Worm (Caenorhabditis elegans) whole organism, early embryonic: Measurements from ENCODE around the gene vpat-1.
A peak's percentile ranks its signal among the peaks of the same experiment; 100 is the strongest.

ENCODE experiments used
- B0310.2 ChIP-seq: sonication (generic microtip); optimal IDR thresholded peaks from 2 replicates; lab custom pipeline; 2016; ENCODE audit warnings: mild to moderate bottlenecking, missing genetic modification characterization, missing compliant biosample characterization
- F13C5.2 ChIP-seq: sonication (generic microtip); optimal IDR thresholded peaks from 2 replicates; lab custom pipeline; 2017; ENCODE audit warnings: mild to moderate bottlenecking, missing genetic modification characterization, inconsistent platforms, missing compliant biosample characterization
- aly-1 ChIP-seq: sonication (generic microtip); optimal IDR thresholded peaks from 2 replicates; lab custom pipeline; 2016; ENCODE audit warnings: missing genetic modification characterization, missing compliant biosample characterization
- ama-1 ChIP-seq: fragments of 150-350 bp; optimal IDR thresholded peaks from 2 replicates; lab custom pipeline; 2014
- ceh-13 ChIP-seq: fragments of 200-800 bp; sonication (Bioruptor generic); optimal IDR thresholded peaks from 2 replicates; lab custom pipeline; 2018; ENCODE audit warnings: mild to moderate bottlenecking, missing genetic modification characterization, missing compliant biosample characterization
- ceh-36 ChIP-seq: sonication (generic microtip); optimal IDR thresholded peaks from 2 replicates; lab custom pipeline; 2016; ENCODE audit warnings: missing genetic modification characterization, inconsistent platforms, missing compliant biosample characterization
- ets-7 ChIP-seq: sonication (generic microtip); optimal IDR thresholded peaks from 2 replicates; lab custom pipeline; 2016; ENCODE audit warnings: missing genotype, missing genetic modification characterization, missing compliant biosample characterization
- flt-1 ChIP-seq: fragments of 200-800 bp; sonication (Bioruptor generic); IDR thresholded peaks from 2 replicates; pipeline ENCODE4 v1.3.6; 2022; ENCODE audit warnings: missing genetic modification characterization, missing compliant biosample characterization
- hmbx-1 ChIP-seq: sonication (generic microtip); optimal IDR thresholded peaks from 2 replicates; lab custom pipeline; 2016; ENCODE audit warnings: mild to moderate bottlenecking, missing genetic modification characterization, missing compliant biosample characterization
- hmg-4 ChIP-seq: fragments of 200-800 bp; sonication (Bioruptor generic); optimal IDR thresholded peaks from 2 replicates; lab custom pipeline; 2018; ENCODE audit warnings: mild to moderate bottlenecking, missing genetic modification characterization, missing compliant biosample characterization
- hnd-1 ChIP-seq: sonication (generic microtip); optimal IDR thresholded peaks from 2 replicates; lab custom pipeline; 2016; ENCODE audit warnings: missing genetic modification characterization, missing compliant biosample characterization
- pes-1 ChIP-seq: fragments of 200-800 bp; sonication (Bioruptor generic); IDR thresholded peaks from 2 replicates; pipeline ENCODE4 v1.3.6; 2022; ENCODE audit warnings: missing genetic modification reagents, missing genetic modification characterization, missing compliant biosample characterization
- scrt-1 ChIP-seq: fragments of 200-800 bp; sonication (Bioruptor generic); IDR thresholded peaks from 2 replicates; pipeline ENCODE4 v1.3.6; 2022; ENCODE audit warnings: missing genetic modification characterization, missing compliant biosample characterization
- sea-1 ChIP-seq: fragments of 200-800 bp; sonication (Bioruptor generic); conservative IDR thresholded peaks from 2 replicates; pipeline ENCODE4 v1.3.6; 2022; ENCODE audit warnings: missing genetic modification characterization, missing compliant biosample characterization
- tbx-11 ChIP-seq: fragments of 200-800 bp; sonication (Bioruptor generic); IDR thresholded peaks from 2 replicates; pipeline ENCODE4 v1.3.6; 2022; ENCODE audit warnings: missing genetic modification characterization, missing compliant biosample characterization
- tbx-37 ChIP-seq: fragments of 200-800 bp; sonication (Bioruptor generic); conservative IDR thresholded peaks from 2 replicates; pipeline ENCODE4 v1.3.6; 2022; ENCODE audit warnings: missing genetic modification reagents, missing genetic modification characterization, missing compliant biosample characterization
- tra-4 ChIP-seq: sonication (generic microtip); optimal IDR thresholded peaks from 2 replicates; lab custom pipeline; 2017; ENCODE audit warnings: missing genetic modification characterization, missing compliant biosample characterization

The vpat-1 gene

ce11 chrX:1046156-1046831, at the start of gene vpat-1:
TSS of gene vpat-1 (minus strand) at chrX:1046206.
- TF ChIP-seq flt-1 (GFP tag; lab: Robert Waterston, UW) (no peak), hnd-1 (tag; lab: Kevin White, UChicago) (no peak), ceh-36 (no peak)

DNA sequence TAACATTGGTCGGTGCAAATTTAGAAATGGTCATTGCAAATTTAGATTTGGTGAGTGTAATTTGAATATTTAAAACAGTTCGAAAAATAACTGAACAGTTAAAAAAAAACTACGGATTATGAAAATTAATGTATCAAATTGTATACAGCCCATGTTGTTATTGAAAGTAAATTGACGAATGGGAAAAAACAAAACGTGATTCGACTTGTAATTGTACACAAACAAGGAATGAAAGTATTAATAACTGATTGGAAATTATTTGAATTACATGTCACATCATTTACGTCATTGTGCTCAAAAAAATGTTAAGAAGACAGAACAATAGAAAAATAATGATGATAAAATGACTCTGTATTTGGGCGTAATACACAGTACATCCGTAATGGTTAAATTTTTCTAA, 48.3 kb upstream of the vpat-1 start:
- TF ChIP-seq pes-1 (no peak), F13C5.2 (tag; lab: Kevin White, UChicago) (no peak), ceh-36 (no peak), B0310.2 (no peak), tra-4 (no peak), hnd-1 (tag; lab: Kevin White, UChicago) (no peak), ama-1 (lab: Kevin White, UChicago) (no peak), flt-1 (GFP tag; lab: Robert Waterston, UW) (no peak), sea-1 (GFP tag; lab: Robert Waterston, UW) (no peak), scrt-1 (GFP tag; lab: Robert Waterston, UW) (no peak), ceh-13 (GFP tag; lab: Kevin White, UChicago) (no peak), hmg-4 (GFP tag; lab: Kevin White, UChicago) (no peak), ets-7 (tag; lab: Kevin White, UChicago) (no peak), hmbx-1 (no peak), tbx-37 (no peak)

DNA sequence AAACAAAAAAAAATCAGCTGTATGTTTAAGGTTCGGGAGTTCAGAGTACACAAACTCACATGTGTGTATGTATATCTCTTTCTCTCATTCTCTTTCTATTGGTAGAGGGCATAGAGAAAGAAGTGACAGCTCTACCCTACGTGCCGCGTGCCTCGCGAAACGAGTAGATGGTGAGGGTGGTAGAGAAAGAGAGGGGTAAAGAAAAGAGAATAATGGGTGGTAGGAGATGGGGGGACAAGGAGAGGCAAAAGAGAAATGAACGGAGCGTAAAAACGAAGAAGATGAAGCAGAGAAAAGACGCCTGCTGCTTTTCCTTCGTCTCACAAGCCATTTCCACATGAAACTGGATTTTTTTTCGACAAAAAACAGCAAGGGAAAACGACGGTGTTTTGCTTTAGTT, 47.1 kb upstream of the vpat-1 start:
- TF ChIP-seq sea-1 (GFP tag; lab: Robert Waterston, UW): 0 out of 2 replicates have a peak, but pooled peaks have one; percentile 38
- TF ChIP-seq F13C5.2 (tag; lab: Kevin White, UChicago): peak; percentile 91
- peak; percentile 9 for TF ChIP-seq hnd-1 (tag; lab: Kevin White, UChicago)
- TF ChIP-seq hmg-4 (GFP tag; lab: Kevin White, UChicago): peak; percentile 91
- TF ChIP-seq scrt-1 (GFP tag; lab: Robert Waterston, UW): no peak
- TF ChIP-seq flt-1 (GFP tag; lab: Robert Waterston, UW): 0 out of 2 replicates have a peak, but pooled peaks have one; percentile 13

- no peak for TF ChIP-seq scrt-1 (GFP tag; lab: Robert Waterston, UW)
Observed at ce11 chrX:1089676-1090075, 43.7 kb upstream of the vpat-1 start.

ce11 chrX:1089133-1089532, 43.1 kb upstream of the vpat-1 start:
- TF ChIP-seq sea-1 (GFP tag; lab: Robert Waterston, UW) (no peak), tra-4 (no peak), ceh-36 (no peak), tbx-37 (no peak), hnd-1 (tag; lab: Kevin White, UChicago) (no peak), F13C5.2 (tag; lab: Kevin White, UChicago) (no peak), ama-1 (lab: Kevin White, UChicago) (no peak), hmbx-1 (no peak), scrt-1 (GFP tag; lab: Robert Waterston, UW) (no peak), ets-7 (tag; lab: Kevin White, UChicago) (no peak)

ce11 chrX:1088048-1088447, 42.0 kb upstream of the vpat-1 start, which contains the start of gene rei-2:
TSS of gene rei-2 (minus strand) at chrX:1088148.
- TF ChIP-seq tbx-11 (GFP tag; lab: Robert Waterston, UW) (no peak), ets-7 (tag; lab: Kevin White, UChicago) (no peak), tbx-37 (no peak), hmbx-1 (no peak), ceh-36 (no peak), ceh-13 (GFP tag; lab: Kevin White, UChicago) (no peak), B0310.2 (no peak), flt-1 (GFP tag; lab: Robert Waterston, UW) (no peak), scrt-1 (GFP tag; lab: Robert Waterston, UW) (no peak), tra-4 (no peak), hmg-4 (GFP tag; lab: Kevin White, UChicago) (no peak), sea-1 (GFP tag; lab: Robert Waterston, UW) (no peak), pes-1 (no peak)

- no peak for TF ChIP-seq hmg-4 (GFP tag; lab: Kevin White, UChicago)
- no peak for TF ChIP-seq sea-1 (GFP tag; lab: Robert Waterston, UW)
- no peak for TF ChIP-seq tbx-11 (GFP tag; lab: Robert Waterston, UW)
- TF ChIP-seq tbx-37: no peak
- no peak for TF ChIP-seq hmbx-1
- TF ChIP-seq pes-1: no peak
- TF ChIP-seq tra-4: no peak
- no peak for TF ChIP-seq scrt-1 (GFP tag; lab: Robert Waterston, UW)
- TF ChIP-seq hnd-1 (tag; lab: Kevin White, UChicago): no peak
- TF ChIP-seq ceh-36: no peak
- TF ChIP-seq flt-1 (GFP tag; lab: Robert Waterston, UW): no peak
- TF ChIP-seq ceh-13 (GFP tag; lab: Kevin White, UChicago): no peak
- TF ChIP-seq aly-1: no peak
- TF ChIP-seq ama-1 (lab: Kevin White, UChicago): no peak
- TF ChIP-seq F13C5.2 (tag; lab: Kevin White, UChicago): no peak
- no peak for TF ChIP-seq ets-7 (tag; lab: Kevin White, UChicago)
- no peak for TF ChIP-seq B0310.2
Observed at ce11 chrX:1086406-1086897, 40.4 kb upstream of the vpat-1 start.

- no peak for TF ChIP-seq scrt-1 (GFP tag; lab: Robert Waterston, UW)
- no peak for TF ChIP-seq tbx-37
- TF ChIP-seq ceh-13 (GFP tag; lab: Kevin White, UChicago): no peak
- TF ChIP-seq hmbx-1: no peak
- TF ChIP-seq flt-1 (GFP tag; lab: Robert Waterston, UW): no peak
- no peak for TF ChIP-seq F13C5.2 (tag; lab: Kevin White, UChicago)
- no peak for TF ChIP-seq B0310.2
- no peak for TF ChIP-seq aly-1
- TF ChIP-seq pes-1: no peak
- no peak for TF ChIP-seq ets-7 (tag; lab: Kevin White, UChicago)
- no peak for TF ChIP-seq hmg-4 (GFP tag; lab: Kevin White, UChicago)
- TF ChIP-seq tra-4: no peak
- TF ChIP-seq hnd-1 (tag; lab: Kevin White, UChicago): no peak
- no peak for TF ChIP-seq ceh-36
- no peak for TF ChIP-seq ama-1 (lab: Kevin White, UChicago)
- TF ChIP-seq sea-1 (GFP tag; lab: Robert Waterston, UW): no peak
- no peak for TF ChIP-seq tbx-11 (GFP tag; lab: Robert Waterston, UW)
Observed at ce11 chrX:1085000-1085399, 39.0 kb upstream of the vpat-1 start.
